Worm (Caenorhabditis elegans) whole organism, L1 larva: ENCODE measurements around the gene pals-17.

Experiments used
- F16B12.6 ChIP-seq: fragments of 150-350 bp; optimal IDR thresholded peaks from 2 replicates; lab custom pipeline; 2014; ENCODE audit warnings: missing biosample characterization, missing genetic modification characterization
- aha-1 ChIP-seq: fragments of 150-350 bp; optimal IDR thresholded peaks from 2 replicates; lab custom pipeline; 2014; ENCODE audit warnings: missing biosample characterization, missing genetic modification characterization
- aly-2 ChIP-seq: fragments of 150-350 bp; optimal IDR thresholded peaks from 2 replicates; lab custom pipeline; 2014; ENCODE audit warnings: missing biosample characterization, missing genetic modification characterization
- ceh-82 ChIP-seq, 3 experiments: fragments of 150-350 bp in 1 of 3; sonication (generic microtip) in 2 of 3; optimal IDR thresholded peaks; 2 replicates each; lab custom pipeline; 2014 to 2017; ENCODE audit warnings: missing biosample characterization in 3 of 3, missing genetic modification characterization in 3 of 3
- ceh-88 ChIP-seq: fragments of 200-800 bp; sonication (Bioruptor generic); IDR thresholded peaks from 2 replicates; pipeline ENCODE4 v1.3.6; 2022; ENCODE audit warnings: missing genetic modification characterization, missing compliant biosample characterization
- dpl-1 ChIP-seq, 3 experiments: fragments of 150-350 bp in 2 of 3; sonication (generic microtip) in 1 of 3; optimal IDR thresholded peaks; 2 replicates each; lab custom pipeline; 2014 to 2017; ENCODE audit warnings: missing biosample characterization in 3 of 3, missing genetic modification characterization in 3 of 3, missing genetic modification reagents in 3 of 3
- efl-1 ChIP-seq, 4 experiments: fragments of 150-350 bp; optimal IDR thresholded peaks in 3 of 4; peaks in 1 of 4; 1 replicate in 1 of 4; 2 replicates in 3 of 4; lab custom pipeline; 2014; ENCODE audit warnings: missing biosample characterization in 2 of 4, missing genetic modification characterization in 2 of 4, missing genetic modification reagents in 2 of 4
- egl-13 ChIP-seq: sonication (generic microtip); optimal IDR thresholded peaks from 2 replicates; lab custom pipeline; 2016; ENCODE audit warnings: missing genotype, missing genetic modification reagents, missing genetic modification characterization, missing compliant biosample characterization
- egl-27 ChIP-seq, 2 experiments: fragments of 150-350 bp in 1 of 2; sonication (generic microtip); optimal IDR thresholded peaks; 3 replicates each; lab custom pipeline; 2017 to 2018; ENCODE audit warnings: missing biosample characterization in 2 of 2, missing genetic modification characterization in 2 of 2, missing genetic modification reagents in 2 of 2
- elt-2 ChIP-seq: sonication (generic microtip); optimal IDR thresholded peaks from 2 replicates; lab custom pipeline; 2016; ENCODE audit warnings: missing genetic modification characterization, mild to moderate bottlenecking, inconsistent platforms, missing compliant biosample characterization, missing genetic modification reagents
- elt-3 ChIP-seq, 6 experiments: fragments of 150-350 bp in 1 of 6; sonication (generic microtip); optimal IDR thresholded peaks; 2 replicates each; lab custom pipeline; 2017 to 2018; ENCODE audit warnings: missing biosample characterization in 6 of 6, missing genetic modification characterization in 6 of 6, inconsistent platforms in 1 of 6
- hpl-2 ChIP-seq: fragments of 150-350 bp; optimal IDR thresholded peaks from 2 replicates; lab custom pipeline; 2014; ENCODE audit warnings: missing biosample characterization, missing genetic modification reagents, missing genetic modification characterization
- isw-1 ChIP-seq: fragments of 200-800 bp; sonication (Bioruptor generic); IDR thresholded peaks from 2 replicates; pipeline ENCODE4 v1.3.6; 2022; ENCODE audit warnings: missing genetic modification characterization, missing compliant biosample characterization
- lin-35 ChIP-seq, 2 experiments: fragments of 150-350 bp; optimal IDR thresholded peaks; 2 replicates each; lab custom pipeline; 2014; ENCODE audit warnings: missing biosample characterization in 2 of 2, missing genetic modification characterization in 2 of 2, missing genetic modification reagents in 2 of 2
- mdl-1 ChIP-seq, 2 experiments: fragments of 150-350 bp; optimal IDR thresholded peaks; 2 replicates each; lab custom pipeline; 2014 to 2017; ENCODE audit warnings: missing biosample characterization in 2 of 2, missing genetic modification characterization in 2 of 2, inconsistent platforms in 1 of 2
- nhr-11 ChIP-seq: fragments of 150-350 bp; optimal IDR thresholded peaks from 2 replicates; lab custom pipeline; 2014; ENCODE audit warnings: missing biosample characterization, missing genetic modification characterization
- nhr-237 ChIP-seq: fragments of 150-350 bp; optimal IDR thresholded peaks from 2 replicates; lab custom pipeline; 2014; ENCODE audit warnings: missing biosample characterization, missing genetic modification characterization
- nhr-85 ChIP-seq: sonication (generic microtip); peaks from one replicate; lab custom pipeline; 2016; ENCODE audit warnings: missing genetic modification characterization, inconsistent platforms, missing compliant biosample characterization
- skn-1 ChIP-seq: fragments of 150-350 bp; optimal IDR thresholded peaks from 2 replicates; lab custom pipeline; 2014; ENCODE audit warnings: missing biosample characterization, missing genetic modification characterization
- snpc-4 ChIP-seq: fragments of 150-350 bp; optimal IDR thresholded peaks from 2 replicates; lab custom pipeline; 2014; ENCODE audit warnings: missing biosample characterization, missing genetic modification characterization
- sup-37 ChIP-seq: fragments of 200-800 bp; sonication (Bioruptor generic); optimal IDR thresholded peaks from 2 replicates; lab custom pipeline; 2018; ENCODE audit warnings: mild to moderate bottlenecking, missing genetic modification characterization, missing compliant biosample characterization
- tlp-1 ChIP-seq: fragments of 150-350 bp; optimal IDR thresholded peaks from 2 replicates; lab custom pipeline; 2014; ENCODE audit warnings: missing biosample characterization, missing genetic modification characterization
- unc-130 ChIP-seq: fragments of 150-350 bp; optimal IDR thresholded peaks from 2 replicates; lab custom pipeline; 2017; ENCODE audit warnings: missing biosample characterization, missing genetic modification characterization, inconsistent platforms
- vab-15 ChIP-seq: sonication (generic microtip); optimal IDR thresholded peaks from 2 replicates; lab custom pipeline; 2017; ENCODE audit warnings: missing genotype, mild to moderate bottlenecking, missing genetic modification characterization, missing compliant biosample characterization
- xbp-1 ChIP-seq: sonication (generic microtip); optimal IDR thresholded peaks from 2 replicates; lab custom pipeline; 2016; ENCODE audit warnings: missing genetic modification characterization, missing compliant biosample characterization

pals-17 gene

DNA sequence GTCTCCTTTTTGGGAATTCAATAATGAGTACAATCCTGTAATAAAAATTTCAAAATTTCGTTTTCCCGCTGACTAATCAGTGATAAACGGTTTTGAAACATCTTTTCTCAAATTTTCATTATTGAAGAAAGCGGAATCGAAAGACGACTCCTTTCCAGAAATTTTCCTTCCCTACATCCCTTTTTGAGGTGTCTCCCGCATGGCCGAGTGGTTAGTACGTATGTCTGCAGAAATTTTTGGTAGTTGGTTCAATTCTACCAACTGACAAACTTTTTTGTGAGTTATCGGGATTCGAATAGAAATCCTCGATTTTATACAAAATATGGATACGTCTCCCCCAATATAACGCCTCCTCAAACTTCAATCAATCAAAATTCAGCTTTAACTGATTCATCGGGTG lies 37.1 kb downstream of the pals-17 start:
- no peak for TF ChIP-seq ceh-88 (GFP tag; lab: Robert Waterston, UW)
- TF ChIP-seq nhr-11, result no peak
- no peak for TF ChIP-seq lin-35 (GFP tag; optimal IDR thresholded peaks at IDR 0.05; lab: Kevin White, UChicago)

DNA sequence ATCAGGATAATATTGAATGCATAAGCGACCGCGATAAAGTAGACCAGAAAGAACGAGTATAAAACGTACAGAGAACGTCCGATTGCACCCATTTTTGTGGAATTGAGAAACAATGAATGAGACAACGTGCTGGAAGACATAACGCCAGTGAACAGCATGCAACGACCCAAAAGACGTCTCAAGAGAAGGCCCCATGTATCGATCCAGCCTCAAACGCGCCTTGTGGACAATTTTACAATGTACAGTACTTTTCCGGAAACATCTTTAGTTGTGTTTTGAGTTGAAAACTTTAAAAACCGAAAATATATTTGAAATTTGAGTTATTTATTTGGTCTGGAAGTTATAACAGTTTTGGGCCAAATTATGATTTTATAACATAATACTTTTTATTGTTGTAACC lies 40.9 kb downstream of the pals-17 start, which contains the start of gene Y82E9BL.3:
Gene Y82E9BL.3 (minus strand): TSS at position 101 of the 400 bp plus-strand sequence.
- no peak for TF ChIP-seq aha-1 (tag; lab: Kevin White, UChicago)
- TF ChIP-seq efl-1 (optimal IDR thresholded peaks at IDR 0.05; lab: Kevin White, UChicago), result no peak
- peak in 1 of 2 experiments; percentile 62 for TF ChIP-seq efl-1 (GFP tag; optimal IDR thresholded peaks at IDR 0.05 in 1 of 2; lab: Kevin White, UChicago)

DNA sequence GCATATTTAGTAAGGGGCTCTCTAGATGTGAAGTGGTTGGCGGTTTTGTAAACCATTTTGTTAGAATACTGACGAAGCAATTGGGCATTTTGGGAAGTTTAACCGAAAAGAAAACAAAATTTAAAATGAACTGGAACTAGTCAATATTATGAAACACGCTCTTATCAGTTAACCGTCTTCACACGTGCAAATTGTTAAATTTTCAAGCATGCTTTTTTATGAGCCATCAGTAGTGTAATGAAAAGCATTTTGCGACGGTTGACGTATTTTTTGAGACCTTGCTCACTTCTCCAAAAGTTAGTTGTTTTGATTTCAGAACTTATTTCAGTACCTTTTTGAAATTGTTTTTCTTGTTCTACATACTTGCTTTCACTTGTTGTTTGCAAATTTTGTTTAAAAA lies 42.3 kb downstream of the pals-17 start, which contains the start of gene fbxa-25:
Gene fbxa-25 (minus strand): TSS at position 138 of the 400 bp plus-strand sequence.
- TF ChIP-seq tlp-1 (tag; lab: Kevin White, UChicago) (no peak), ceh-82 (tag; optimal IDR thresholded peaks at IDR 0.05; lab: Kevin White, UChicago) (no peak), efl-1 (optimal IDR thresholded peaks at IDR 0.05; lab: Kevin White, UChicago) (no peak), efl-1 (GFP tag; optimal IDR thresholded peaks at IDR 0.05 in 1 of 2; lab: Kevin White, UChicago) (peak in 1 of 2 experiments; percentile 51), dpl-1 (GFP tag; optimal IDR thresholded peaks at IDR 0.05; lab: Kevin White, UChicago) (no peak), elt-2 (peak; percentile 5)

DNA sequence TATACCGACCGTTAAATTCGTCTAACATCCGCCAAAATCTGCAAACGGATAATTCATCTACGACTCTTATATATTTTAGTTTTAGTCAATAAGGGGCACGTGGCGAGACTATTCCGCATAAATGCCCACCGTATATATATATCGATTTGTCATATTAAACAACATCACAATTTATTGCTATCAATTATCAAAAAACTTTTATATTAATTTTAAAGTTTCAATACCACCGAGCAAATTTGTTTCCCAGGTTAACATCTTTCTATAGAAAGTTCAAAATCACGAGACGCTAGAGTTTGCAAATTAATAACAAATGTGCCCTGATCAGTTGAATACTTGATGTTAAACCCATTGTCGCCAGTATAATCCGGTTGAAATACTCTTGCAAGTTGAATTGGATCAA lies 44.1 kb downstream of the pals-17 start, which contains the start of gene Y82E9BL.5:
Gene Y82E9BL.5 (minus strand): TSS at position 101 of the 400 bp plus-strand sequence.
- no peak for TF ChIP-seq isw-1

DNA sequence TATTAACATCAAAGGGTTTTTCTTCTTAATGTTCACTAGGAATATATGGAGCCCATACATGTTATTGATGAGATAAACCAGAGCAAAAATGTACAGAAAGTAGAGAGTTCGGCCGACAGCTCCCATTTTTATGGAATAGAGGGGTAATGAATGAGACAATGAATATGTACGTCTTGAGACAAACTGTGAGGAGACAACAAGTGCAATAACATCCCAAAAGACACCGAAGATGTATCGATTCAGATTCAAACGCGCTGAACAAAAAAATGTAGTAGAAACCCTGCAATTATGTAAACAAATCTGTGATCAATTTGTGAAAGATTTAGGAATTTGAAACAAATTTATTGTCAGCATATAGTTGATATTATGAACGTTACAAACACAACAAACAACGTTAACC lies 44.6 kb downstream of the pals-17 start:
- no peak for TF ChIP-seq vab-15 (tag; lab: Kevin White, UChicago)
- no peak for TF ChIP-seq efl-1 (optimal IDR thresholded peaks at IDR 0.05; lab: Kevin White, UChicago)
- peak in 1 of 2 experiments; percentile 51 for TF ChIP-seq efl-1 (GFP tag; optimal IDR thresholded peaks at IDR 0.05 in 1 of 2; lab: Kevin White, UChicago)

DNA sequence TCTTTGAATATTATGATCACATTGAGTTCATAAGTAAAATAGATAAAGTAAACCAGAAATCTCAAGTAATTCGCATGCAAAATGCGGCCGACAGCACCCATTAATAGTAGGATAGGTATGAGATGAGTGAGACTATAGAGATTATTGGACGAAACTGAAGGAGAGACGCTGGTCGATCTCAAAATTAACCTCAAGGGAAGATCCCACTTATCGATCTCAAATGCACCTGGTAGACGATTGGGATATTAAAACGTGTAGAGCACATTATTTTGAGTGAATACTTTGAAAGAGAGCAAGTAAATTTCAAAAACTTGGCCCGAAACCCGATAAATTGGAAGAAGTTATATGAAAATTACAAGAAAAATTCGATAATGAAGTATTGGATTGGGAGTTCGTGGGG lies 46.0 kb downstream of the pals-17 start, which contains the start of gene Y82E9BL.6:
Gene Y82E9BL.6 (minus strand): TSS at position 101 of the 400 bp plus-strand sequence.
- TF ChIP-seq snpc-4 (tag; lab: Kevin White, UChicago) (no peak), elt-3 (tag; optimal IDR thresholded peaks at IDR 0.05; lab: Kevin White, UChicago) (no peak), skn-1 (tag; lab: Kevin White, UChicago) (no peak), nhr-237 (tag; lab: Kevin White, UChicago) (no peak), dpl-1 (GFP tag; optimal IDR thresholded peaks at IDR 0.05; lab: Kevin White, UChicago) (no peak), egl-13 (tag; lab: Kevin White, UChicago) (no peak), unc-130 (tag; lab: Kevin White, UChicago) (no peak), hpl-2 (GFP tag; lab: Kevin White, UChicago) (no peak), mdl-1 (tag; optimal IDR thresholded peaks at IDR 0.05; lab: Kevin White, UChicago) (no peak), egl-27 (tag; optimal IDR thresholded peaks at IDR 0.05; lab: Kevin White, UChicago) (no peak), aly-2 (tag; lab: Kevin White, UChicago) (no peak), F16B12.6 (tag; lab: Kevin White, UChicago) (no peak), xbp-1 (tag; lab: Kevin White, UChicago) (no peak), nhr-85 (tag; lab: Kevin White, UChicago) (no peak)

DNA sequence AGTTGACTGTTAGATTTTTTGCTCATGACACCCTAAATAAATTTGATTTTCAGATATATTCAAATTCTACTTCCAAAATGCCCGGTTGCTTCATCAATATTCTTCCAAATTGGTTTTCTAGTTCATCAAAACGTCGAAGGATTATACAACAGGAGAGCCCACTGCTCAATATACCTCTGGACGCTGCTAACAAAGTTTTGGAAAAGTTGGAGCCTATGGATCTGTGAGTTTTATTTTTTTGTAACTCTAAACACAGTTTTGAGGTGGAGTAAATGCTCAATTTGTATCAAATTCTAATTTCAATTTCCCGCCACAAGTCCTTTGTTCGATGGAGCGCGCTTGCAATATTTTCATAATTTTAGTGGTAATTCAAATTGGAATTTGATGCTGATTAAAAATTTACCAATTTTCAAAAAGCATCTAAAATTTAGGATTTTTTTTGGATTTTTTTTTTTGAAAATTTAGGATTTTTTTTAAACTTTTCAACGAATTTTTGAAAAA lies 48.7 kb downstream of the pals-17 start, which contains the start of gene fbxa-27:
Gene fbxa-27 (plus strand): TSS at position 51 of the 501 bp plus-strand sequence.
- TF ChIP-seq egl-27 (tag; optimal IDR thresholded peaks at IDR 0.05; lab: Kevin White, UChicago) (no peak), dpl-1 (GFP tag; optimal IDR thresholded peaks at IDR 0.05; lab: Kevin White, UChicago) (peak in 1 of 3 experiments; percentile 44), sup-37 (GFP tag; lab: Kevin White, UChicago) (no peak), efl-1 (optimal IDR thresholded peaks at IDR 0.05; lab: Kevin White, UChicago) (peak; percentile 27 to 63), efl-1 (GFP tag; optimal IDR thresholded peaks at IDR 0.05 in 1 of 2; lab: Kevin White, UChicago) (peak; percentile 62 to 76), lin-35 (GFP tag; optimal IDR thresholded peaks at IDR 0.05; lab: Kevin White, UChicago) (peak in 1 of 2 experiments; percentile 20)
